Fruit fly (Drosophila melanogaster) whole organism, embryonic: ENCODE measurements around the gene CG32483.

Source experiments
- Atf6 ChIP-seq: fragments of 200-800 bp; sonication (Bioruptor generic); IDR thresholded peaks from 2 replicates; pipeline ENCODE4 v1.3.6; 2022; ENCODE audit warnings: missing biosample characterization, missing genetic modification characterization
- Awh ChIP-seq: fragments of 200-800 bp; sonication (Bioruptor generic); IDR thresholded peaks from 2 replicates; pipeline ENCODE4, ENCODE4 v1.3.6; 2022; ENCODE audit warnings: missing biosample characterization, missing genetic modification characterization
- Bgb ChIP-seq: fragments of 200-800 bp; sonication (Bioruptor generic); IDR thresholded peaks from 2 replicates; pipeline ENCODE4 v1.3.6; 2022; ENCODE audit warnings: missing biosample characterization, missing genetic modification characterization; ENCODE audit not compliant: partially characterized antibody
- CG1024 ChIP-seq: fragments of 200-800 bp; sonication (Bioruptor generic); IDR thresholded peaks from 2 replicates; pipeline ENCODE4 v1.3.6; 2022; ENCODE audit warnings: missing biosample characterization, missing genetic modification characterization
- CG10267 ChIP-seq: fragments of 200-800 bp; sonication (Bioruptor generic); optimal IDR thresholded peaks from 2 replicates; lab custom pipeline; 2018; ENCODE audit warnings: missing biosample characterization, mild to moderate bottlenecking, missing genetic modification characterization, moderate library complexity
- CG10543 ChIP-seq: fragments of 200-800 bp; sonication (Bioruptor generic); optimal IDR thresholded peaks from 3 replicates; lab custom pipeline; 2017; ENCODE audit warnings: missing biosample characterization, mild to moderate bottlenecking, missing genetic modification characterization, moderate library complexity
- CG11247 ChIP-seq: fragments of 200-800 bp; sonication (Bioruptor generic); IDR thresholded peaks from 2 replicates; pipeline ENCODE4 v1.3.6; 2022; ENCODE audit warnings: missing biosample characterization, missing genetic modification characterization
- CG11560 ChIP-seq: fragments of 200-800 bp; sonication (Bioruptor generic); IDR thresholded peaks from 3 replicates; pipeline ENCODE4 v1.3.6; 2022; ENCODE audit warnings: missing biosample characterization, missing genetic modification characterization
- CG11696 ChIP-seq: fragments of 200-800 bp; sonication (Bioruptor generic); IDR thresholded peaks from 2 replicates; pipeline ENCODE4 v1.3.6; 2022; ENCODE audit warnings: missing biosample characterization, missing genetic modification characterization
- CG12391 ChIP-seq: fragments of 200-800 bp; sonication (Bioruptor generic); optimal IDR thresholded peaks from 3 replicates; lab custom pipeline; 2018; ENCODE audit warnings: missing biosample characterization, mild to moderate bottlenecking, missing genetic modification characterization, moderate library complexity
- CG12769 ChIP-seq: fragments of 200-800 bp; sonication (Bioruptor generic); optimal IDR thresholded peaks from 2 replicates; lab custom pipeline; 2019; ENCODE audit warnings: missing biosample characterization, mild to moderate bottlenecking, missing genetic modification characterization, moderate library complexity
- CG13624 ChIP-seq: fragments of 200-800 bp; sonication (Bioruptor generic); optimal IDR thresholded peaks from 2 replicates; lab custom pipeline; 2016; ENCODE audit warnings: missing biosample characterization, missing genetic modification characterization
- CG14014 ChIP-seq: fragments of 200-800 bp; sonication (Bioruptor generic); IDR thresholded peaks from 2 replicates; pipeline ENCODE4 v1.3.6; 2022; ENCODE audit warnings: missing biosample characterization, missing genetic modification characterization
- CG14441 ChIP-seq: fragments of 200-800 bp; sonication (Bioruptor generic); IDR thresholded peaks from 2 replicates; pipeline ENCODE4 v1.3.6; 2022; ENCODE audit warnings: missing biosample characterization, missing genetic modification characterization
- CG16813 ChIP-seq: fragments of 200-800 bp; sonication (Bioruptor generic); IDR thresholded peaks from 3 replicates; pipeline ENCODE4 v1.3.6; 2022; ENCODE audit warnings: missing biosample characterization, missing genetic modification characterization; ENCODE audit not compliant: partially characterized antibody
- CG16815 ChIP-seq: fragments of 200-800 bp; sonication (Bioruptor generic); optimal IDR thresholded peaks from 3 replicates; lab custom pipeline; 2017; ENCODE audit warnings: missing biosample characterization, mild to moderate bottlenecking, missing genetic modification characterization
- CG18599 ChIP-seq: fragments of 200-800 bp; sonication (Bioruptor generic); optimal IDR thresholded peaks from 3 replicates; lab custom pipeline; 2017; ENCODE audit warnings: missing biosample characterization, missing genetic modification characterization, mild to moderate bottlenecking, moderate library complexity, missing genetic modification reagents
- CG31365 ChIP-seq: fragments of 200-800 bp; sonication (Bioruptor generic); optimal IDR thresholded peaks from 2 replicates; lab custom pipeline; 2018; ENCODE audit warnings: missing biosample characterization, mild to moderate bottlenecking, missing genetic modification characterization
- CG32767 ChIP-seq: fragments of 200-800 bp; sonication (Bioruptor generic); IDR thresholded peaks from 2 replicates; pipeline ENCODE4 v1.3.6; 2022; ENCODE audit warnings: missing biosample characterization, missing genetic modification characterization
- CG32772 ChIP-seq: fragments of 200-800 bp; sonication (Bioruptor generic); IDR thresholded peaks from 2 replicates; pipeline ENCODE4 v1.3.6; 2022; ENCODE audit warnings: missing biosample characterization, missing genetic modification characterization
- CG5245 ChIP-seq: fragments of 200-800 bp; sonication (Bioruptor generic); optimal IDR thresholded peaks from 3 replicates; lab custom pipeline; 2016; ENCODE audit warnings: missing biosample characterization, missing genetic modification characterization
- CG7839 ChIP-seq: fragments of 200-800 bp; sonication (Bioruptor generic); optimal IDR thresholded peaks from 3 replicates; lab custom pipeline; 2018; ENCODE audit warnings: missing biosample characterization, mild to moderate bottlenecking, missing genetic modification characterization, moderate library complexity
- CG8290 ChIP-seq, 3 experiments: fragments of 200-800 bp; sonication (Bioruptor generic); optimal IDR thresholded peaks; 2 replicates each; lab custom pipeline; 2016 to 2019; ENCODE audit warnings: missing biosample characterization in 3 of 3, missing genetic modification characterization in 3 of 3, mild to moderate bottlenecking in 2 of 3, moderate library complexity in 1 of 3
- CG9609 ChIP-seq: fragments of 200-800 bp; sonication (Bioruptor generic); optimal IDR thresholded peaks from 3 replicates; lab custom pipeline; 2016; ENCODE audit warnings: missing biosample characterization, missing genetic modification characterization
- CG9817 ChIP-seq: fragments of 200-800 bp; sonication (Bioruptor generic); optimal IDR thresholded peaks from 2 replicates; lab custom pipeline; 2018; ENCODE audit warnings: missing biosample characterization, mild to moderate bottlenecking, missing genetic modification characterization, moderate library complexity
- CG9932 ChIP-seq: fragments of 200-800 bp; sonication (Bioruptor generic); IDR thresholded peaks from 2 replicates; pipeline ENCODE4 v1.3.6; 2022; ENCODE audit warnings: missing biosample characterization, missing genetic modification characterization
- Dbx ChIP-seq: fragments of 200-800 bp; sonication (Bioruptor generic); IDR thresholded peaks from 3 replicates; pipeline ENCODE4 v1.3.6; 2022; ENCODE audit warnings: missing biosample characterization, missing genetic modification characterization
- Drgx ChIP-seq: fragments of 200-800 bp; sonication (Bioruptor generic); IDR thresholded peaks from 2 replicates; pipeline ENCODE4 v1.3.6; 2022; ENCODE audit warnings: missing biosample characterization, missing genetic modification characterization
- Ets97D ChIP-seq: fragments of 200-800 bp; sonication (Bioruptor generic); optimal IDR thresholded peaks from 3 replicates; lab custom pipeline; 2016; ENCODE audit warnings: missing biosample characterization, missing genetic modification characterization
- HLHmδ ChIP-seq: fragments of 200-800 bp; sonication (Bioruptor generic); optimal IDR thresholded peaks from 2 replicates; lab custom pipeline; 2018; ENCODE audit warnings: missing biosample characterization, mild to moderate bottlenecking, missing genetic modification characterization, moderate library complexity
- HmgZ ChIP-seq: fragments of 200-800 bp; sonication (Bioruptor generic); optimal IDR thresholded peaks from 2 replicates; lab custom pipeline; 2018; ENCODE audit warnings: missing biosample characterization, mild to moderate bottlenecking, missing genetic modification characterization
- Sry-β ChIP-seq: fragments of 200-800 bp; sonication (Bioruptor generic); optimal IDR thresholded peaks from 2 replicates; lab custom pipeline; 2018; ENCODE audit warnings: missing biosample characterization, mild to moderate bottlenecking, missing genetic modification characterization, moderate library complexity
- Sry-δ ChIP-seq: fragments of 200-800 bp; sonication (Bioruptor generic); optimal IDR thresholded peaks from 2 replicates; lab custom pipeline; 2016; ENCODE audit warnings: missing biosample characterization, missing genetic modification characterization
- Ssrp ChIP-seq: fragments of 200-800 bp; sonication (Bioruptor generic); optimal IDR thresholded peaks from 2 replicates; lab custom pipeline; 2018; ENCODE audit warnings: missing biosample characterization, mild to moderate bottlenecking, missing genetic modification characterization, moderate library complexity
- al ChIP-seq: fragments of 200-800 bp; sonication (Bioruptor generic); IDR thresholded peaks from 2 replicates; pipeline ENCODE4 v1.3.6; 2022; ENCODE audit warnings: missing biosample characterization, missing genetic modification characterization
- chinmo ChIP-seq: fragments of 200-800 bp; sonication (Bioruptor generic); IDR thresholded peaks from 4 replicates; pipeline ENCODE4 v1.3.6; 2022; ENCODE audit warnings: missing biosample characterization, missing genetic modification characterization; ENCODE audit not compliant: partially characterized antibody
- ci ChIP-seq: fragments of 200-800 bp; sonication (Bioruptor generic); IDR thresholded peaks from 3 replicates; pipeline ENCODE4 v1.3.6; 2022; ENCODE audit warnings: missing biosample characterization, missing genetic modification characterization
- ewg ChIP-seq: fragments of 200-800 bp; sonication (Bioruptor generic); optimal IDR thresholded peaks from 3 replicates; lab custom pipeline; 2017; ENCODE audit warnings: mild to moderate bottlenecking, missing biosample characterization, missing genetic modification reagents, missing genetic modification characterization
- gcm ChIP-seq: fragments of 200-800 bp; sonication (Bioruptor generic); optimal IDR thresholded peaks from 2 replicates; lab custom pipeline; 2019; ENCODE audit warnings: missing biosample characterization, mild to moderate bottlenecking, missing genetic modification characterization, moderate library complexity
- ken ChIP-seq: fragments of 200-800 bp; sonication (Bioruptor generic); IDR thresholded peaks from 3 replicates; pipeline ENCODE4 v1.3.6; 2022; ENCODE audit warnings: missing biosample characterization, missing genetic modification characterization
- knrl ChIP-seq: fragments of 200-800 bp; sonication (Bioruptor generic); IDR thresholded peaks from 3 replicates; pipeline ENCODE4 v1.3.6; 2022; ENCODE audit warnings: missing biosample characterization, missing genetic modification characterization; ENCODE audit not compliant: partially characterized antibody
- lmd ChIP-seq: fragments of 200-800 bp; sonication (Bioruptor generic); IDR thresholded peaks from 2 replicates; pipeline ENCODE4 v1.3.6; 2022; ENCODE audit warnings: missing biosample characterization, missing genetic modification characterization
- pfk ChIP-seq: fragments of 200-800 bp; sonication (Bioruptor generic); optimal IDR thresholded peaks from 2 replicates; lab custom pipeline; 2018; ENCODE audit warnings: missing biosample characterization, mild to moderate bottlenecking, missing genetic modification characterization, moderate library complexity
- sd ChIP-seq: fragments of 200-800 bp; sonication (Bioruptor generic); optimal IDR thresholded peaks from 3 replicates; lab custom pipeline; 2018; ENCODE audit warnings: missing biosample characterization, mild to moderate bottlenecking, missing genetic modification characterization, moderate library complexity
- sens ChIP-seq: fragments of 200-800 bp; sonication (Bioruptor generic); peaks from one replicate; lab custom pipeline; 2016; ENCODE audit warnings: missing biosample characterization, missing genetic modification characterization
- slou ChIP-seq: fragments of 200-800 bp; sonication (Bioruptor generic); optimal IDR thresholded peaks from 3 replicates; lab custom pipeline; 2016; ENCODE audit warnings: missing biosample characterization, missing genetic modification characterization
- sob ChIP-seq: fragments of 200-800 bp; sonication (Bioruptor generic); IDR thresholded peaks from 2 replicates; pipeline ENCODE4 v1.3.6; 2022; ENCODE audit warnings: missing biosample characterization, missing genetic modification characterization
- stc ChIP-seq: fragments of 200-800 bp; sonication (Bioruptor generic); IDR thresholded peaks from 2 replicates; pipeline ENCODE4 v1.3.6; 2022; ENCODE audit warnings: missing biosample characterization, missing genetic modification characterization
- tgo ChIP-seq: fragments of 200-800 bp; sonication (Bioruptor generic); IDR thresholded peaks from 3 replicates; pipeline ENCODE4 v1.3.6; 2022; ENCODE audit warnings: missing biosample characterization, missing genetic modification characterization
- vvl ChIP-seq: fragments of 200-800 bp; sonication (Bioruptor generic); IDR thresholded peaks from 2 replicates; pipeline ENCODE4 v1.3.6; 2022; ENCODE audit warnings: missing biosample characterization, missing genetic modification characterization

The CG32483 gene

DNA sequence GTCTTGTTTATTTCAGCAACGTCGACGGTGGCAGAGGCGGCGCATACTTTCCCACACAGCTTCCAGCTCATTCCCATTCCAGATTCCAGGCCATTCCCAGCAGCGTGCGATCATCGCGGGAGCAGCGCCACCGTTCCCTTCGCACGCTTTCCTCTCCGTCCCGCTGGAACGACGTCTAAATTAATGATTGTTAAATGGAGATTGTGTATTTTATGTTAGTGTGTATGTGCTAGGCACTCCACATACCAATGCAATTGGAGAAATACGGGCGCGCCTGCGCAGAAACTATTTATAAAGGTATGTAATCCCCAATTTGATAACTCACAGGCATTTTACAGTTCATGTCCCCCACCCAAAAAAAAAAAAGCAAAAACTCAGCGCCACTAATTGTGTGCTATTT lies 48.4 kb downstream of the CG32483 start:
- TF ChIP-seq sens (GFP tag; lab: Kevin White, UChicago), result peak; percentile 56
- peak; percentile 35; the same call in 1 of the 2 replicates for TF ChIP-seq CG32772
- TF ChIP-seq pfk, result peak; percentile 95
- TF ChIP-seq ci, result peak; percentile 79
- peak; percentile 61; the same call in 1 of the 2 replicates for TF ChIP-seq Awh
- TF ChIP-seq CG11560, result no peak
- 0 out of 2 replicates have a peak, but pooled peaks have one; percentile 17 for TF ChIP-seq Atf6 (GFP tag; lab: Robert Waterston, UW)
- 0 out of 3 replicates have a peak, but pooled peaks have one; percentile 19 for TF ChIP-seq ken (GFP tag; lab: Robert Waterston, UW)
- TF ChIP-seq CG10267 (tag; lab: Kevin White, UChicago), result no peak
- peak; percentile 20 for TF ChIP-seq CG5245 (GFP tag; lab: Kevin White, UChicago)
- TF ChIP-seq CG9609 (GFP tag; lab: Kevin White, UChicago), result no peak
- peak; percentile 30 for TF ChIP-seq gcm (GFP tag; lab: Kevin White, UChicago)
- TF ChIP-seq CG32767 (GFP tag; lab: Robert Waterston, UW), result no peak
- peak; percentile 34; the same call in 1 of the 2 replicates for TF ChIP-seq sob (GFP tag; lab: Robert Waterston, UW)
- no peak for TF ChIP-seq tgo (GFP tag; lab: Robert Waterston, UW)
- TF ChIP-seq Drgx (GFP tag; lab: Robert Waterston, UW), result no peak
- TF ChIP-seq CG9932, result no peak
- no peak for TF ChIP-seq CG12391 (tag; lab: Kevin White, UChicago)
- no peak for TF ChIP-seq CG13624 (GFP tag; lab: Kevin White, UChicago)
- 0 out of 2 replicates have a peak, but pooled peaks have one; percentile 16 for TF ChIP-seq lmd (GFP tag; lab: Robert Waterston, UW)
- no peak for TF ChIP-seq Sry-δ (GFP tag; lab: Kevin White, UChicago)
- TF ChIP-seq knrl (GFP tag; lab: Robert Waterston, UW), result 0 out of 3 replicates have a peak, but pooled peaks have one; percentile 17
- TF ChIP-seq CG7839 (tag; lab: Kevin White, UChicago), result no peak
- TF ChIP-seq Sry-β, result no peak
- peak; percentile 8 for TF ChIP-seq CG18599 (GFP tag; lab: Kevin White, UChicago)
- TF ChIP-seq slou (GFP tag; lab: Kevin White, UChicago), result no peak
- peak; percentile 84 for TF ChIP-seq sd (tag; lab: Kevin White, UChicago)
- 0 out of 4 replicates have a peak, but pooled peaks have one; percentile 10 for TF ChIP-seq chinmo (GFP tag; lab: Robert Waterston, UW)
- peak; percentile 98 for TF ChIP-seq CG12769
- TF ChIP-seq CG14014, result 0 out of 2 replicates have a peak, but pooled peaks have one; percentile 14
- TF ChIP-seq stc, result 0 out of 2 replicates have a peak, but pooled peaks have one; percentile 27
- TF ChIP-seq CG14441 (GFP tag; lab: Robert Waterston, UW), result no peak
- no peak for TF ChIP-seq CG11696 (GFP tag; lab: Robert Waterston, UW)
- 0 out of 2 replicates have a peak, but pooled peaks have one; percentile 33 for TF ChIP-seq vvl (GFP tag; lab: Robert Waterston, UW)
- TF ChIP-seq CG16813 (GFP tag; lab: Robert Waterston, UW), result no peak
- no peak for TF ChIP-seq CG31365 (tag; lab: Kevin White, UChicago)
- no peak for TF ChIP-seq Ets97D
- TF ChIP-seq al, result no peak
- TF ChIP-seq CG8290 (GFP tag; optimal IDR thresholded peaks at IDR 0.05; lab: Kevin White, UChicago), result no peak
- TF ChIP-seq CG8290 (tag; optimal IDR thresholded peaks at IDR 0.05; lab: Kevin White, UChicago), result peak in 1 of 2 experiments; percentile 13
- TF ChIP-seq CG11247 (GFP tag; lab: Robert Waterston, UW), result no peak
- TF ChIP-seq Bgb (GFP tag; lab: Robert Waterston, UW), result 0 out of 2 replicates have a peak, but pooled peaks have one; percentile 13
- no peak for TF ChIP-seq CG16815 (GFP tag; lab: Kevin White, UChicago)
- TF ChIP-seq CG1024 (GFP tag; lab: Robert Waterston, UW), result 0 out of 2 replicates have a peak, but pooled peaks have one; percentile 4
- TF ChIP-seq HLHmδ (GFP tag; lab: Kevin White, UChicago), result peak; percentile 27
- TF ChIP-seq ewg (GFP tag; lab: Kevin White, UChicago), result no peak
- no peak for TF ChIP-seq Dbx (GFP tag; lab: Robert Waterston, UW)
- peak; percentile 26 for TF ChIP-seq CG10543 (GFP tag; lab: Kevin White, UChicago)
- no peak for TF ChIP-seq Ssrp (tag; lab: Kevin White, UChicago)
- no peak for TF ChIP-seq HmgZ (tag; lab: Kevin White, UChicago)
- no peak for TF ChIP-seq CG9817 (tag; lab: Kevin White, UChicago)
